Fruit fly (Drosophila melanogaster) whole organism: ENCODE measurements around the gene CG1764.

ENCODE experiments used
- Dll ChIP-seq: fragments of >200 bp; optimal IDR thresholded peaks from 2 replicates; lab custom pipeline; 2017
- EcR ChIP-seq, 2 experiments: fragments of >200 bp; optimal IDR thresholded peaks; 2 replicates each; lab custom pipeline; 2017; ENCODE audit warnings: missing biosample characterization in 2 of 2, missing genetic modification characterization in 2 of 2, missing genetic modification reagents in 2 of 2
- pan ChIP-seq: fragments of >200 bp; optimal IDR thresholded peaks from 2 replicates; lab custom pipeline; 2017
- usp ChIP-seq: fragments of >200 bp; optimal IDR thresholded peaks from 2 replicates; lab custom pipeline; 2017; ENCODE audit warnings: missing biosample characterization, missing genetic modification characterization, mixed read lengths

DNA sequence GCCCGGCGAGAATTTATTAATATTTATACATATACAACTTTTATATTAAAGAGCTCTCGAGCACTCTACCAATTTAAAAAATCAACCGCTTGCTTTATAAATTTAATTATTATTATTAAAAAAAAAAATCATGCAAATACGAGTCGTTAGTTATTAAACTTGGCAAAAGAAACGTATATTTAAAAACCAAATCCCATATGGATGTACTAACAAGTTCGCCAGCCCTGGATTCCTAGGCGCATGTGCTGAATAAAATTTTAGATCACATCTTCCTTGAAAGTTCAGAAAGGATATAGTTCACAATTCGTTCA, 43.5 kb downstream of the CG1764 start, which contains the start of gene comt:
- TF ChIP-seq usp (GFP tag; lab: Kevin White, UChicago) (no peak), EcR (GFP tag; optimal IDR thresholded peaks at IDR 0.05; lab: Kevin White, UChicago) (no peak), pan (no peak), Dll (lab: Kevin White, UChicago) (no peak)
